Worm (Caenorhabditis elegans) whole organism, midembryonic: ENCODE results near the gene F56C9.8.

Experiments
- T22C8.4 ChIP-seq: fragments of 200-800 bp; sonication (Bioruptor generic); IDR thresholded peaks from 2 replicates; pipeline ENCODE4 v1.3.6; 2022; ENCODE audit warnings: missing genetic modification characterization, missing compliant biosample characterization
- cog-1 ChIP-seq: sonication (generic microtip); optimal IDR thresholded peaks from 2 replicates; lab custom pipeline; 2016; ENCODE audit warnings: missing genetic modification characterization, missing compliant biosample characterization
- flt-1 ChIP-seq: fragments of 200-800 bp; sonication (Bioruptor generic); IDR thresholded peaks from 2 replicates; pipeline ENCODE4 v1.3.6; 2022; ENCODE audit warnings: missing genetic modification characterization, missing compliant biosample characterization
- med-1 ChIP-seq: sonication (generic microtip); optimal IDR thresholded peaks from 2 replicates; lab custom pipeline; 2017; ENCODE audit warnings: missing genetic modification characterization, mild to moderate bottlenecking, missing compliant biosample characterization, antibody characterized with exemption, missing genetic modification reagents; ENCODE audit not compliant: insufficient read depth
- ref-1 ChIP-seq: fragments of 200-800 bp; sonication (Bioruptor generic); conservative IDR thresholded peaks from 2 replicates; pipeline ENCODE4 v1.3.6; 2022; ENCODE audit warnings: missing genetic modification reagents, missing genetic modification characterization, missing compliant biosample characterization
- tab-1 ChIP-seq: fragments of 200-800 bp; sonication (Bioruptor generic); IDR thresholded peaks from 2 replicates; pipeline ENCODE4 v1.3.6; 2022; ENCODE audit warnings: missing genetic modification characterization, missing compliant biosample characterization
- ztf-23 ChIP-seq: fragments of 200-800 bp; sonication (Bioruptor generic); IDR thresholded peaks from 2 replicates; pipeline ENCODE4 v1.3.6; 2022; ENCODE audit warnings: missing genetic modification reagents, missing genetic modification characterization, missing compliant biosample characterization

ce11 chrIII:7336214-7336613 is 16.9 kb upstream of the F56C9.8 start, which contains the start of gene gsp-2:
- TF ChIP-seq ref-1 (no peak), flt-1 (GFP tag; lab: Robert Waterston, UW) (peak; percentile 63), med-1 (GFP tag; lab: Kevin White, UChicago) (no peak), cog-1 (tag; lab: Kevin White, UChicago) (no peak), ztf-23 (GFP tag; lab: Robert Waterston, UW) (no peak), T22C8.4 (GFP tag; lab: Robert Waterston, UW) (no peak), tab-1 (GFP tag; lab: Robert Waterston, UW) (no peak)
